Worm (Caenorhabditis elegans) whole organism, L2 larva: ENCODE data around the gene nipi-4.

Experiments
- C34F6.9 ChIP-seq: fragments of 150-350 bp; optimal IDR thresholded peaks from 2 replicates; lab custom pipeline; 2014; ENCODE audit warnings: missing biosample characterization, missing genetic modification characterization
- R02D3.7 ChIP-seq: fragments of 150-350 bp; optimal IDR thresholded peaks from 2 replicates; lab custom pipeline; 2014; ENCODE audit warnings: missing biosample characterization, missing genetic modification characterization
- Y55F3AM.14 ChIP-seq: fragments of 200-800 bp; sonication (Bioruptor generic); optimal IDR thresholded peaks from 2 replicates; lab custom pipeline; 2018; ENCODE audit warnings: mild to moderate bottlenecking, missing genetic modification characterization, missing compliant biosample characterization
- ZK546.5 ChIP-seq: sonication (generic microtip); optimal IDR thresholded peaks from 2 replicates; lab custom pipeline; 2017; ENCODE audit warnings: missing biosample characterization, missing genetic modification characterization
- aly-2 ChIP-seq: fragments of 150-350 bp; optimal IDR thresholded peaks from 2 replicates; lab custom pipeline; 2014; ENCODE audit warnings: missing biosample characterization, missing genetic modification characterization
- ama-1 ChIP-seq: fragments of 150-350 bp; optimal IDR thresholded peaks from 2 replicates; lab custom pipeline; 2018; ENCODE audit warnings: inconsistent platforms
- ceh-16 ChIP-seq: fragments of 150-350 bp; optimal IDR thresholded peaks from 2 replicates; lab custom pipeline; 2014; ENCODE audit warnings: missing biosample characterization, missing genetic modification characterization
- crh-2 ChIP-seq: sonication (generic microtip); optimal IDR thresholded peaks from 2 replicates; lab custom pipeline; 2017; ENCODE audit warnings: missing biosample characterization, missing genetic modification characterization
- dmd-4 ChIP-seq: sonication (generic microtip); optimal IDR thresholded peaks from 2 replicates; lab custom pipeline; 2017; ENCODE audit warnings: missing biosample characterization, missing genetic modification characterization
- elt-1 ChIP-seq: fragments of 150-350 bp; optimal IDR thresholded peaks from 2 replicates; lab custom pipeline; 2014; ENCODE audit warnings: missing biosample characterization, missing genetic modification characterization
- elt-3 ChIP-seq: sonication (generic microtip); optimal IDR thresholded peaks from 2 replicates; lab custom pipeline; 2017; ENCODE audit warnings: missing biosample characterization, missing genetic modification characterization
- fos-1 ChIP-seq: fragments of 150-350 bp; optimal IDR thresholded peaks from 2 replicates; lab custom pipeline; 2014; ENCODE audit warnings: missing biosample characterization, missing genetic modification characterization
- gmeb-1 ChIP-seq: fragments of 150-350 bp; optimal IDR thresholded peaks from 2 replicates; lab custom pipeline; 2014; ENCODE audit warnings: missing biosample characterization, missing genetic modification characterization
- lin-13 ChIP-seq: fragments of 150-350 bp; optimal IDR thresholded peaks from 2 replicates; lab custom pipeline; 2014; ENCODE audit warnings: missing biosample characterization, missing genetic modification reagents, missing genetic modification characterization
- lin-39 ChIP-seq: fragments of 150-350 bp; optimal IDR thresholded peaks from 2 replicates; lab custom pipeline; 2014; ENCODE audit warnings: missing biosample characterization, missing genetic modification reagents, missing genetic modification characterization
- lsy-2 ChIP-seq, 2 experiments: fragments of 150-350 bp in 1 of 2; sonication (generic microtip) in 1 of 2; optimal IDR thresholded peaks; 2 replicates each; lab custom pipeline; 2014 to 2017; ENCODE audit warnings: missing biosample characterization in 2 of 2, missing genetic modification characterization in 2 of 2
- mab-5 ChIP-seq: fragments of 150-350 bp; optimal IDR thresholded peaks from 2 replicates; lab custom pipeline; 2014; ENCODE audit warnings: missing biosample characterization, missing genetic modification characterization
- mdl-1 ChIP-seq, 2 experiments: fragments of 150-350 bp in 1 of 2; sonication (generic microtip) in 1 of 2; optimal IDR thresholded peaks; 2 replicates each; lab custom pipeline; 2017; ENCODE audit warnings: missing biosample characterization in 2 of 2, missing genetic modification characterization in 2 of 2
- nhr-10 ChIP-seq: sonication (generic microtip); optimal IDR thresholded peaks from 2 replicates; lab custom pipeline; 2017; ENCODE audit warnings: missing biosample characterization, missing genetic modification characterization
- nhr-11 ChIP-seq: fragments of 150-350 bp; optimal IDR thresholded peaks from 2 replicates; lab custom pipeline; 2014; ENCODE audit warnings: missing biosample characterization, missing genetic modification characterization
- nhr-12 ChIP-seq: fragments of 150-350 bp; optimal IDR thresholded peaks from 2 replicates; lab custom pipeline; 2014; ENCODE audit warnings: missing biosample characterization, missing genetic modification characterization
- nhr-129 ChIP-seq: fragments of 150-350 bp; optimal IDR thresholded peaks from 2 replicates; lab custom pipeline; 2014; ENCODE audit warnings: missing biosample characterization, missing genetic modification characterization
- nhr-23 ChIP-seq: fragments of 150-350 bp; optimal IDR thresholded peaks from 2 replicates; lab custom pipeline; 2014; ENCODE audit warnings: missing biosample characterization, missing genetic modification reagents, missing genetic modification characterization
- nhr-237 ChIP-seq: fragments of 150-350 bp; optimal IDR thresholded peaks from 2 replicates; lab custom pipeline; 2014; ENCODE audit warnings: missing biosample characterization, missing genetic modification characterization
- nhr-25 ChIP-seq: fragments of 150-350 bp; sonication (generic microtip); optimal IDR thresholded peaks from 3 replicates; lab custom pipeline; 2014; ENCODE audit warnings: missing biosample characterization, missing genetic modification characterization
- nhr-6 ChIP-seq: fragments of 150-350 bp; optimal IDR thresholded peaks from 2 replicates; lab custom pipeline; 2014; ENCODE audit warnings: missing biosample characterization, missing genetic modification characterization
- nhr-77 ChIP-seq: fragments of 150-350 bp; optimal IDR thresholded peaks from 2 replicates; lab custom pipeline; 2014; ENCODE audit warnings: missing biosample characterization, missing genetic modification characterization
- peb-1 ChIP-seq: fragments of 150-350 bp; optimal IDR thresholded peaks from 2 replicates; lab custom pipeline; 2014; ENCODE audit warnings: missing biosample characterization, missing genetic modification characterization
- sem-4 ChIP-seq: fragments of 150-350 bp; optimal IDR thresholded peaks from 2 replicates; lab custom pipeline; 2014; ENCODE audit warnings: missing biosample characterization, missing genetic modification reagents, missing genetic modification characterization
- sma-3 ChIP-seq: sonication (generic microtip); optimal IDR thresholded peaks from 2 replicates; lab custom pipeline; 2016; ENCODE audit warnings: missing genetic modification reagents, missing genetic modification characterization, missing compliant biosample characterization
- unc-39 ChIP-seq: fragments of 150-350 bp; optimal IDR thresholded peaks from 2 replicates; lab custom pipeline; 2014; ENCODE audit warnings: missing biosample characterization, missing genetic modification characterization
- unc-55 ChIP-seq: fragments of 150-350 bp; sonication (generic microtip); optimal IDR thresholded peaks from 3 replicates; lab custom pipeline; 2014; ENCODE audit warnings: missing biosample characterization, missing genetic modification reagents, missing genetic modification characterization
- unc-62 ChIP-seq: fragments of 150-350 bp; optimal IDR thresholded peaks from 2 replicates; lab custom pipeline; 2014; ENCODE audit warnings: missing biosample characterization, missing genetic modification reagents, missing genetic modification characterization
- zag-1 ChIP-seq: fragments of 150-350 bp; optimal IDR thresholded peaks from 2 replicates; lab custom pipeline; 2014; ENCODE audit warnings: missing biosample characterization, missing genetic modification characterization
- ztf-1 ChIP-seq: fragments of 200-800 bp; sonication (Bioruptor generic); conservative IDR thresholded peaks from 2 replicates; pipeline ENCODE4 v1.3.6; 2022; ENCODE audit warnings: missing genetic modification characterization, missing compliant biosample characterization
- ztf-4 ChIP-seq: fragments of 150-350 bp; optimal IDR thresholded peaks from 2 replicates; lab custom pipeline; 2014; ENCODE audit warnings: missing biosample characterization, missing genetic modification characterization

Gene nipi-4

DNA sequence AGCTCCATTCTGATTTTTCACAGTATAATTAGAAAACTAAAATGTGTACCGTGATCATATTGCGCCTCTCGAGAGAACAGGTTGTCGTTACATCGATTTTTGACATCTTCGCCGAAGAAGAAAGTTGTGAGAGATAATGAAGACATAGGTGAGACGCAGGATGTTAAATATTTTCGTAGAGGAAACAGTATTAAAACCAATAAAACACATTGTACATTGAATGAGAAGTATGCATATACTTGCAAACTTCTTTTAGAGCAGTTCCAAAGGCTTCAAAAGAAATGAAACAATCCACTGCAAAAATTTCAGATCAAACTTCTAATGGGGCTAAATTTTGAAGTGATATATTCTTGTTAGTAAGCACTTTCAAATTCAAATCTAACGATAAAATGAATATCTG lies at the start of gene nipi-4:
Gene nipi-4, minus strand, starts transcription at position 101 of the 400 bp plus-strand sequence.
- TF ChIP-seq Y55F3AM.14 (GFP tag; lab: Kevin White, UChicago) (no peak), sem-4 (tag; lab: Kevin White, UChicago) (no peak), ztf-1 (GFP tag; lab: Robert Waterston, UW) (no peak), nhr-10 (tag; lab: Kevin White, UChicago) (no peak), lsy-2 (tag; optimal IDR thresholded peaks at IDR 0.05; lab: Kevin White, UChicago) (no peak), nhr-11 (no peak), crh-2 (tag; lab: Kevin White, UChicago) (no peak), nhr-12 (no peak), sma-3 (no peak), unc-62 (GFP tag; lab: Kevin White, UChicago) (no peak)

DNA sequence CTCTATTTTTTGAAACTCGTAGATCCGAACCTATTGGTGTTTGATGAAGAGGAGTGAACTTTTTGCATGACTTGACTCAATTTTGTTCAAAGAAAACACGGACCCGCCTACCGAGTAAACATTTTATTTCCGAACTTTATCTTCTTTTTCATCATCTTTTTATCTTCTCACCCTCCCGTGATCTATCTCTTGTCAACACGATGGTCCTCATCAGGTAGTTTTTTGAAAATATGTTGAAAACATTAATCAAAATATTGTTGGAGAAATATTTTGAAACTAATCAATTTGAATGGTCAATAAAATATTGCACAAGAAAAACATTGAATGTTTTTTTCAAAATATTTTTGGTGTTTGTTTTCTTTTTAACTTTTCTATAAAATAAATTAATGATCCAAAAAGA lies 37.8 kb upstream of the nipi-4 start:
- TF ChIP-seq ZK546.5 (tag; lab: Kevin White, UChicago), result no peak
- no peak for TF ChIP-seq unc-39 (tag; lab: Kevin White, UChicago)
- TF ChIP-seq lin-39 (tag; lab: Kevin White, UChicago), result no peak
- TF ChIP-seq ztf-1 (GFP tag; lab: Robert Waterston, UW), result no peak
- TF ChIP-seq dmd-4 (tag; lab: Kevin White, UChicago), result no peak
- TF ChIP-seq nhr-23 (tag; lab: Kevin White, UChicago), result no peak

DNA sequence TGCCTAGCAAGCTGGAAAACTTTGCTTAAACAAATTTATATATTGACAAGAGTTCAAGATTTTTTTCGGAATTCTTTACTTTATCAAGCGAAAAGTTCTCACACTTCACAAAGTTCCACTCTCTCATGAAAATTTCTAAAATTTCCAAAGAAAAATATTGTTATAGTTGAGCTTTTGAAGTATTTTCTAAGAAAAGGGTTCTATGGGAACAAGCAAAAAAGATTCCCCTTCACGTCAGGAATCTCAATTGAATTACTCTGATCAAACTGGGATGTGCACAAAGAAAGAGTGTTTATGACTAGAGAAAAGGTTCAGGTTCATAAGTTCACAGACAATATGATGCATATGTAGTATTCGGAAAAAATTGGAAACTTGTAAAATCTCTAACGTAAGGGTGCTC lies 33.8 kb upstream of the nipi-4 start:
- TF ChIP-seq zag-1 (tag; lab: Kevin White, UChicago) (no peak), peb-1 (no peak), nhr-237 (no peak), dmd-4 (tag; lab: Kevin White, UChicago) (no peak), unc-62 (GFP tag; lab: Kevin White, UChicago) (no peak), sma-3 (no peak), nhr-12 (no peak), mab-5 (tag; lab: Kevin White, UChicago) (no peak), aly-2 (tag; lab: Kevin White, UChicago) (no peak), C34F6.9 (no peak), nhr-77 (no peak), fos-1 (tag; lab: Kevin White, UChicago) (no peak)

DNA sequence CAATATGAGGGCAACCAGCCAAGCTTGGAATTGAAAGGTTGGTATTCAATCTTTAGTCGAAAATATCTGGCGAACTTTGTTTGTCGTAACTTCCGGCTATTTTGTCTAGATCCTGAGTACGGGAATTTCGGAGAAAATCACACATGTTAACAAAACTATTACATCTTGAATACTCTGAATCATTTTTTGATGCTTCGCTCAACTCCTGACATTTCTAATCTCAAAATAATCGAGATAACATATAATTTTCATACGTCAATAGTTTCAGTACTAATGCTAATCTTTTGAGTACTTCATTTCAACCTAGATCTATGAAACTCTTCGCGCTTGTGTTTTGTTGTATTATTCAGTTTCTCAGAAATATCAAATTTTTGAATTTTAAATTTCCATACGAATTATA lies 30.6 kb upstream of the nipi-4 start:
- no peak for TF ChIP-seq crh-2 (tag; lab: Kevin White, UChicago)
- TF ChIP-seq nhr-12, result no peak
- TF ChIP-seq aly-2 (tag; lab: Kevin White, UChicago), result no peak
- no peak for TF ChIP-seq unc-55 (GFP tag; lab: Kevin White, UChicago)
- no peak for TF ChIP-seq nhr-6 (tag; lab: Kevin White, UChicago)
- TF ChIP-seq R02D3.7 (tag; lab: Kevin White, UChicago), result no peak
- no peak for TF ChIP-seq sma-3
- TF ChIP-seq zag-1 (tag; lab: Kevin White, UChicago), result no peak
- no peak for TF ChIP-seq ZK546.5 (tag; lab: Kevin White, UChicago)
- no peak for TF ChIP-seq elt-3 (tag; lab: Kevin White, UChicago)
- TF ChIP-seq lin-13 (GFP tag; lab: Kevin White, UChicago), result no peak
- TF ChIP-seq, all 48 proteins: peak for 0

DNA sequence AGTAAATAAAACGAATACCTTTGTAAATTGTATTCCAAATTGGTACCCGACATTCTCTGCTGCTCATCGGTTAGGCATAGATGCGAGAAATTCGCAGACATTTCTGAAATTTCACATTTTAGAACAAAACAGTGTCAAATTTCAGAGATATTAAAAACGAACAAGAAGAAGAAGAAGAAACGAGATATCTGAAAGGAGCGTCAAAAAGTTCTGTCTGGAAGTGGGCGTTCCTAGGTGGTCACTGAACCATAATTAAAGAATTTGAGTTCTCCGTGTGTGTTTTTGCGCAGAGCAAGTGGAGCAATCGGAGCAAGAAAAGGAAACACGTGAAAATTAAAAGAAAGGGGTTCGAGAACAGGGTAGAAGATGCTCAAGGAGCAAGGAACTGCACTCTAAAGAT lies 29.2 kb upstream of the nipi-4 start, which contains the start of gene F40A3.7:
Gene F40A3.7, minus strand, starts transcription at position 101 of the 400 bp plus-strand sequence.
- TF ChIP-seq nhr-237, result no peak
- no peak for TF ChIP-seq nhr-6 (tag; lab: Kevin White, UChicago)
- no peak for TF ChIP-seq mdl-1 (tag; optimal IDR thresholded peaks at IDR 0.05; lab: Kevin White, UChicago)
- TF ChIP-seq nhr-25, result no peak
- TF ChIP-seq elt-1 (tag; lab: Kevin White, UChicago), result no peak
- TF ChIP-seq Y55F3AM.14 (GFP tag; lab: Kevin White, UChicago), result no peak
- no peak for TF ChIP-seq ama-1 (lab: Kevin White, UChicago)
- no peak for TF ChIP-seq nhr-12
- no peak for TF ChIP-seq crh-2 (tag; lab: Kevin White, UChicago)
- TF ChIP-seq ceh-16, result no peak
- no peak for TF ChIP-seq unc-62 (GFP tag; lab: Kevin White, UChicago)
- no peak for TF ChIP-seq nhr-129
- no peak for TF ChIP-seq gmeb-1 (tag; lab: Kevin White, UChicago)
- no peak for TF ChIP-seq unc-55 (GFP tag; lab: Kevin White, UChicago)
- no peak for TF ChIP-seq ztf-4 (tag; lab: Kevin White, UChicago)
